Worm (Caenorhabditis elegans): ENCODE measurements around the gene gly-6.

- TF ChIP-seq him-1 (tag; optimal IDR thresholded peaks at IDR 0.05) (no peak), dao-5 (tag; optimal IDR thresholded peaks at IDR 0.05) (no peak)
Observed at ce11 chrIII:4343070-4343469, 12.0 kb upstream of the gly-6 start, which contains the start of the genes B0285.3 and lcmt-1.

Data from whole organism, L4/young adult.